Worm (Caenorhabditis elegans): ENCODE measurements around the gene ins-22.
"Not testable (repeated sequence)": the region's sequence is repeated elsewhere in the genome, so short reads cannot be mapped to it uniquely, and the experiment has no call there.

The ins-22 gene

ce11 chrIII:10049682-10050081 is 23.6 kb downstream of the ins-22 start, which contains the start of gene T16G12.1:
TSS of gene T16G12.1 (minus strand) at chrIII:10049857.
- TF ChIP-seq hmg-1.2 (GFP tag; IDR thresholded peaks at IDR 0.05): no peak
- TF ChIP-seq nhr-80 (tag; optimal IDR thresholded peaks at IDR 0.05): peak; percentile 68
- TF ChIP-seq attf-6 (GFP tag; IDR thresholded peaks at IDR 0.05): no peak
- no peak for TF ChIP-seq ccch-3 (GFP tag; optimal IDR thresholded peaks at IDR 0.05)

ce11 chrIII:10050321-10050720 is 24.2 kb downstream of the ins-22 start, which contains the start of gene T16G12.3:
TSS of gene T16G12.3 (plus strand) at chrIII:10050621.
- not testable (repeated sequence) for TF ChIP-seq somi-1 (GFP tag; optimal IDR thresholded peaks at IDR 0.05); rcor-1 (GFP tag; IDR thresholded peaks at IDR 0.05); fkh-3 (tag; optimal IDR thresholded peaks at IDR 0.05)

- peak; percentile 12; the same call in 1 of the 2 replicates for TF ChIP-seq F33H1.4 (GFP tag; IDR thresholded peaks at IDR 0.05)
Observed at ce11 chrIII:10053312-10053711, 27.2 kb downstream of the ins-22 start, which contains the start of gene T16G12.12. TSS of gene T16G12.12 (plus strand) at chrIII:10053612.

ce11 chrIII:10056033-10056432 is 29.9 kb downstream of the ins-22 start, which contains the start of gene T16G12.10:
TSS of gene T16G12.10 (minus strand) at chrIII:10056133.
- TF ChIP-seq xnd-1 (tag; optimal IDR thresholded peaks at IDR 0.05): no peak
- TF ChIP-seq aptf-2 (GFP tag; conservative IDR thresholded peaks at IDR 0.05): no peak
- no peak for TF ChIP-seq efl-1 (GFP tag; optimal IDR thresholded peaks at IDR 0.05)
- TF ChIP-seq bed-1 (GFP tag; IDR thresholded peaks at IDR 0.05): no peak
- TF ChIP-seq cebp-1 (GFP tag; IDR thresholded peaks at IDR 0.05): no peak
- TF ChIP-seq cebp-1 (tag; optimal IDR thresholded peaks at IDR 0.05): no peak
- TF ChIP-seq Y53G8AR.9 (GFP tag; conservative IDR thresholded peaks at IDR 0.05): no peak

DNA sequence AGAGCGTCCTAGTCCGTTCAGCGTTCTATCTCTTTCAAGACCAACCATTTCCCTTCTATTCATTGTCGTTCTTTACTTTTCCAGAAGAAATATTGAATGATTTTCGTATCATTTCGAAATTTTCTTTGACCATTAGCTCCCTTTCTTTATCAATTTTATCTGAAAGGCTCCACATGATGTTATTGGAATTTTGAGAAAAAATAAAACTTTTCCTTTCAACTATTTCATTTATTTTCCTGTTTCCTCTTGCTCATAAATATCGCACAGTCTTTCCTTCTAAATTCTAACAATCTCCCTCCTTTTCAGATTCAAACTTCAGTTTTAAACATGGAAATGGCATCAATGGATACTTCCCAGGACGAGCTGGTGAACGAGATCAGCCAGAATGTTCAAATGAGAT is 31.4 kb downstream of the ins-22 start, which contains the start of gene T16G12.4:
Gene T16G12.4 (plus strand): TSS at position 301 of the 400 bp plus-strand sequence.
- TF ChIP-seq nhr-179 (tag; optimal IDR thresholded peaks at IDR 0.05) (no peak), ceh-91 (GFP tag; IDR thresholded peaks at IDR 0.05) (no peak), sea-2 (GFP tag; IDR thresholded peaks at IDR 0.05) (no peak)

DNA sequence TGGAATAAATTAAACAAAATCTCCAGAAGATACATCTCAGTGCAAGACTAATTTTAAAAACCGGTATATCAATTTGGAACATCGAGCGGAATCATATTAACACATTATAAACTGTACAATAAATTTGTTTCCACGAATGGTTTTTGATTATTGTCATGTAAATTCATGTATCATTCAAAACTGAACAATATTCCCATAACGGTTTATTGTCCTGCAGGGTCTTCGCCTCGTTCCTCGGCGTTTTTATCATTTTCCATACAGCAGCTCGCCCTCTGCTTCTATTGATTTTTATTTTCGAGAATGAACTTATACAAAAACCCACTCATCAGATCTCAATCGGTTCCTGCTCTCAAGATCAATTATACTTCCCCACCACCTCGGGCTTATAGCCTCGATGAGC is 32.9 kb downstream of the ins-22 start, which contains the start of gene T16G12.8:
Gene T16G12.8 (plus strand): TSS at position 301 of the 400 bp plus-strand sequence.
- TF ChIP-seq rec-8 (tag; optimal IDR thresholded peaks at IDR 0.05): no peak
- TF ChIP-seq hrde-1 (tag; optimal IDR thresholded peaks at IDR 0.05; ENCODE audit: borderline replicate concordance): no peak
- TF ChIP-seq dpl-1 (GFP tag; optimal IDR thresholded peaks at IDR 0.05): no peak
- no peak for TF ChIP-seq die-1 (tag; optimal IDR thresholded peaks at IDR 0.05)
- no peak for TF ChIP-seq unc-62 (GFP tag; optimal IDR thresholded peaks at IDR 0.05)
- no peak for TF ChIP-seq him-1 (tag; optimal IDR thresholded peaks at IDR 0.05)
- TF ChIP-seq lag-1 (GFP tag; IDR thresholded peaks at IDR 0.05): no peak
- no peak for TF ChIP-seq chd-7 (tag; optimal IDR thresholded peaks at IDR 0.05)
- no peak for TF ChIP-seq dpff-1 (tag; optimal IDR thresholded peaks at IDR 0.05)
- TF ChIP-seq Y53F4B.3 (GFP tag; IDR thresholded peaks at IDR 0.05): no peak
- TF ChIP-seq Y53G8AR.9 (GFP tag; conservative IDR thresholded peaks at IDR 0.05): no peak

DNA sequence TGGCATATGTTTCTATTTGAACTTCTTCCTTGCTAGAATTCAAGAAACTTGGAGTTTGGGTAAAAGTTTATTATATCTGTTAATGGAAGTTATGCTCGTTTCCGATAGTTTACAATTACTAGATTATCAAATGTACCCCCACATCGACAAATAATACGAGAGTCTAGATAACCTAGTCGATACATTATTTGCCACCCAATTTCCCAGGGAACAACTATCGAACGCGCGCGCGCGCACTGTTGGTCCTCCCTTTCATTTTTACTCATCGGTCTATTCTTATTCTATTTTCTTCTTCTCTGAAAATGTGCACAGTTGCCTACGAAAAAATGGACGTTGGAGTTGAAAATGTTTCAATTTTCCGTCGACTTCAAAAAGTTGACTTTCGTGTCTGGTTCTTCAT is 34.5 kb downstream of the ins-22 start, which contains the start of gene T16G12.13:
Gene T16G12.13 (plus strand): TSS at position 293 of the 400 bp plus-strand sequence.
- TF ChIP-seq die-1 (tag; optimal IDR thresholded peaks at IDR 0.05) (no peak), lin-54 (GFP tag; optimal IDR thresholded peaks at IDR 0.05) (no peak), athp-1 (tag; optimal IDR thresholded peaks at IDR 0.05) (no peak), ztf-22 (GFP tag; optimal IDR thresholded peaks at IDR 0.05) (no peak), lir-1 (GFP tag; conservative IDR thresholded peaks at IDR 0.05) (no peak), B0261.1 (tag; optimal IDR thresholded peaks at IDR 0.05) (no peak), unc-130 (GFP tag; optimal IDR thresholded peaks at IDR 0.05) (no peak), K12H6.12 (tag; optimal IDR thresholded peaks at IDR 0.05) (no peak), B0019.2 (GFP tag; conservative IDR thresholded peaks at IDR 0.05) (no peak), aptf-2 (GFP tag; conservative IDR thresholded peaks at IDR 0.05) (peak; percentile 91), akir-1 (GFP tag; optimal IDR thresholded peaks at IDR 0.05) (no peak), egrh-3 (GFP tag; IDR thresholded peaks at IDR 0.05) (no peak), nhr-80 (tag; optimal IDR thresholded peaks at IDR 0.05) (no peak), madf-6 (GFP tag; IDR thresholded peaks at IDR 0.05) (peak; percentile 37; the same call in 1 of the 2 replicates)
